Worm (Caenorhabditis elegans) whole organism, L4 larva: ENCODE measurements around the gene madd-3.

Experiments
- F37D6.2 ChIP-seq: sonication (generic microtip); optimal IDR thresholded peaks from 2 replicates; lab custom pipeline; 2016; ENCODE audit warnings: mild to moderate bottlenecking, missing genetic modification characterization, missing compliant biosample characterization
- fkh-10 ChIP-seq: fragments of 150-350 bp; optimal IDR thresholded peaks from 2 replicates; lab custom pipeline; 2014; ENCODE audit warnings: missing biosample characterization, missing genetic modification reagents, missing genetic modification characterization
- lin-13 ChIP-seq: fragments of 150-350 bp; optimal IDR thresholded peaks from 2 replicates; lab custom pipeline; 2014; ENCODE audit warnings: missing biosample characterization, missing genetic modification reagents, missing genetic modification characterization
- mdl-1 ChIP-seq, 2 experiments: fragments of 150-350 bp in 1 of 2; sonication (generic microtip) in 1 of 2; optimal IDR thresholded peaks; 2 replicates each; lab custom pipeline; 2014 to 2017; ENCODE audit warnings: missing biosample characterization in 2 of 2, missing genetic modification characterization in 2 of 2
- unc-62 ChIP-seq, 3 experiments: fragments of 150-350 bp in 1 of 3; sonication (generic microtip); optimal IDR thresholded peaks in 2 of 3; peaks in 1 of 3; 1 replicate in 1 of 3; 2 replicates in 2 of 3; lab custom pipeline; 2014 to 2017; ENCODE audit warnings: missing biosample characterization in 3 of 3, missing genetic modification characterization in 3 of 3, missing genetic modification reagents in 3 of 3, missing genotype in 1 of 3
- ztf-11 ChIP-seq: fragments of 150-350 bp; optimal IDR thresholded peaks from 2 replicates; lab custom pipeline; 2014; ENCODE audit warnings: missing biosample characterization, missing genetic modification characterization

DNA sequence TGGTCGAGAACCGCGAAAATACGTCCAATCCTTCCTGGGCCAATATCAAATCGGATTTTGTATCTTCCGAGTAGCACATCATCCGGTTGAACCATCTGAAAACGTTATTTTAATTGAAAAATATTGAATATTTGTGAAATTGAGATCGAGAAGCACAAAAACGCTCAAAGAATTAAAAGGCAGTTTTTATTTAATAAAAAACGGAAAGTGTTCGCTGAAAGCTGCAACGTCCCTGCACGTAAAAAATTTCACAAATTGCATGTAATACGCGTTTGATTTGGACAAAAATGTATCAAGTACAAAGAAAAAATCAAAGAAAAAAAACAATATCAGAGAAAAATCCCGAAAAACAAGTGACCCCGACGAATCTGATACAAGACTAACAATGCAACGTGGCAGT is 44.4 kb downstream of the madd-3 start, which contains the start of gene E02H4.6:
- TF ChIP-seq fkh-10 (GFP tag; lab: Kevin White, UChicago) (no peak), lin-13 (GFP tag; lab: Kevin White, UChicago) (no peak), mdl-1 (tag; optimal IDR thresholded peaks at IDR 0.05; lab: Kevin White, UChicago) (no peak), ztf-11 (tag; lab: Kevin White, UChicago) (no peak), F37D6.2 (no peak), unc-62 (GFP tag; optimal IDR thresholded peaks at IDR 0.05 in 1 of 2; lab: Kevin White, UChicago) (no peak), unc-62 (tag; optimal IDR thresholded peaks at IDR 0.05; lab: Kevin White, UChicago) (no peak)
